Worm (Caenorhabditis elegans) whole organism, mixed stage, embryonic: ENCODE results near the gene jip-1.

Experiments
- cnd-1 ChIP-seq: fragments of 200-800 bp; sonication (Bioruptor generic); optimal IDR thresholded peaks from 2 replicates; lab custom pipeline; 2018; ENCODE audit warnings: mild to moderate bottlenecking, missing genetic modification characterization, missing compliant biosample characterization
- unc-62 ChIP-seq: fragments of 150-350 bp; optimal IDR thresholded peaks from 2 replicates; lab custom pipeline; 2014; ENCODE audit warnings: missing biosample characterization, missing genetic modification reagents, missing genetic modification characterization

- no peak for TF ChIP-seq unc-62 (GFP tag; lab: Kevin White, UChicago)
- TF ChIP-seq cnd-1 = no peak
These were observed 20.8 kb upstream of the jip-1 start, which contains the start of gene emc-2 for ce11 chrII:1306036-1306435.
